Worm (Caenorhabditis elegans): Measurements from ENCODE around the gene pycr-4.

The pycr-4 gene

DNA sequence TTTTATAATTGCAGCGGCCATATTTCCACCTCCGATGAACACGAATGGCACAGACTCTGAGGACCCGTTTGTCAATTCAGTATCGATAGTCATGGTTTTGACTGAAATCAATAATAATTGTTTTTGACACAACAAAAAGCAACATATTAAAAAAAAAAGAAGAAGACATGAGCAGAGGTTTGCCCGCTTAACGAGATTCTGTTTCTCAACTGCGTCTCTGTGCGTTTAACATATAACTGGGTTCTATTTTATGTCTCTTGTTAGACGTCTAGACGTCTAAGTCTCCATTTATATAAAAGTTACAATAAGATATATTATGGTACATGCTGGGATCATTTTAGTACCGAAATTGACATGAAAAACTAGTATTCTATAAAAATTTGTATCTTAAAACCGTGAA is at the start of gene pycr-4:
Gene pycr-4 (minus strand): TSS at position 101 of the 400 bp plus-strand sequence.
- TF ChIP-seq sox-2 (GFP tag; IDR thresholded peaks at IDR 0.05) (no peak), ceh-30 (tag; optimal IDR thresholded peaks at IDR 0.05) (no peak)

DNA sequence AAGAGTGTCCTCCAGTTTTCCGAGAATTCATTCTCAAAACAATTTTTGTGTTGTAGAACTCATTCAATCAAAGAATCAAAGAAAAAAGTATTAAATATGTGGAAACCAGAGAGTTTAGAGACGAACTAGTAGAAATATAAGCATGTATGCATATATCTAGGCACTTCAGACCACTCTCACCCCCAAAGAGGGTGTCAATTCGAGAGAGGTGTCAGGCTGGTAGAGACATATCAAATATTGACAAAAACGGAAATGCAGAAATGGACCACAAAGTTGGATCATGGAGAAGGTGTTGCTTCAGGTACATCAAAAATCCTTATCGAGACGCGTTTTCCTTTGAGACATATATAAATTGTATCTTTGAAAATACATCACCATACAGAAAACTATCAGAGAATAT is 46.6 kb upstream of the pycr-4 start:
- TF ChIP-seq fkh-10 (GFP tag; optimal IDR thresholded peaks at IDR 0.05), result no peak
- no peak for TF ChIP-seq ceh-6 (GFP tag; optimal IDR thresholded peaks at IDR 0.05)
- no peak for TF ChIP-seq F13H6.1 (tag; optimal IDR thresholded peaks at IDR 0.05)
- TF ChIP-seq nfya-1 (tag; optimal IDR thresholded peaks at IDR 0.05), result no peak
- TF ChIP-seq Y22D7AL.16 (tag; optimal IDR thresholded peaks at IDR 0.05), result no peak
- no peak for TF ChIP-seq pqm-1 (tag; optimal IDR thresholded peaks at IDR 0.05)
- TF ChIP-seq ceh-19 (GFP tag; optimal IDR thresholded peaks at IDR 0.05), result no peak
- no peak for TF ChIP-seq ttx-3 (tag; optimal IDR thresholded peaks at IDR 0.05)
- TF ChIP-seq tbx-7 (tag; optimal IDR thresholded peaks at IDR 0.05), result no peak
- TF ChIP-seq ceh-18 (tag; optimal IDR thresholded peaks at IDR 0.05), result no peak
- TF ChIP-seq K09A11.1 (tag; optimal IDR thresholded peaks at IDR 0.05; ENCODE audit: insufficient read depth), result no peak
- no peak for TF ChIP-seq nhr-232 (tag; optimal IDR thresholded peaks at IDR 0.05)
- no peak for TF ChIP-seq zip-5 (tag; optimal IDR thresholded peaks at IDR 0.05)
- TF ChIP-seq mec-3 (tag; optimal IDR thresholded peaks at IDR 0.05; ENCODE audit: borderline replicate concordance), result no peak
- TF ChIP-seq ceh-34 (tag; optimal IDR thresholded peaks at IDR 0.05), result no peak

DNA sequence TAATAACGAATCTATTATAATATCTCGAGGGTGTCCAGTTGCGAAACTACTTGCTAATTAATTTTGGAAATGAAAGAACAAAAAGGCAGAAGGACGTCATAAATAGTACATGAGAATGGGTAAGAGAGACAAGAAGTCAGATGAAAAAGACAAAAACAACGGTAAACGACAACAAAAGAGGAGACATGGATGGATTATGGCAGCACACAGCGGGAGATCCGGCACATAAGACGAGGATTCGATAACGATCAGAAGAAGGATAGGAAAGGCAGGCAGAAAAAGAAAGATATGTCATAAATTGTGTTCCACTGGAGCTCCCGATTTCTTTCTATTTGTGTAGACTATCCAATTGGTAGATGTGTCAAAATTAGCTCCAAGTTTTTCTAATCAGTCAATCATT is 44.5 kb upstream of the pycr-4 start:
- no peak for TF ChIP-seq tbx-7 (tag; optimal IDR thresholded peaks at IDR 0.05)
- TF ChIP-seq ceh-2 (tag; optimal IDR thresholded peaks at IDR 0.05), result no peak
- TF ChIP-seq fkh-6 (tag; optimal IDR thresholded peaks at IDR 0.05), result no peak
- no peak for TF ChIP-seq mec-3 (tag; optimal IDR thresholded peaks at IDR 0.05; ENCODE audit: borderline replicate concordance)
- no peak for TF ChIP-seq ceh-6 (GFP tag; optimal IDR thresholded peaks at IDR 0.05)
- TF ChIP-seq unc-3 (GFP tag; conservative IDR thresholded peaks at IDR 0.05), result no peak
- no peak for TF ChIP-seq unc-3 (tag; optimal IDR thresholded peaks at IDR 0.05)
- no peak for TF ChIP-seq C38D4.7 (GFP tag; optimal IDR thresholded peaks at IDR 0.05)
- peak; percentile 58 for TF ChIP-seq ref-2 (tag; optimal IDR thresholded peaks at IDR 0.05)

DNA sequence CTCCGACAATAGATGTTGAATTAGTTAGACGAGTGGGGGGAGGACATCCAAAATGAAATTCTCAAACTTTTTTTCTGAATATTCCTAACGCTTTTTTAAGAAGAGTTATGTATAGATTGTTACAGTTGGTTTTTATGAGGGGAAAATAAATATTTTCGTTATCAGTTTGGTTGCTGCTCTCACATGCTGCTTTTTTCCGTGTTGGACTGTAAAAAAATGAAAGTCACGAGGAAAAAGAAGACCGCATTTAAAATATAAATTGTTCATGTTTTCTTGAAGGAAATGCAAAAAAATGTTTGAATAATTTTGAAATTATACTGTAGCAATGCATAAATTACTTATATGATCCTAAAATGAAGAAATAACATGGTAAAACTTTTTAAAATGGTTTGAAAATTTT is 43.7 kb upstream of the pycr-4 start:
- TF ChIP-seq pat-9 (tag; optimal IDR thresholded peaks at IDR 0.05), result no peak
- TF ChIP-seq ets-4 (tag; optimal IDR thresholded peaks at IDR 0.05), result no peak
- TF ChIP-seq Y22D7AL.16 (tag; optimal IDR thresholded peaks at IDR 0.05), result no peak
- TF ChIP-seq gmeb-2 (tag; optimal IDR thresholded peaks at IDR 0.05), result no peak
- no peak for TF ChIP-seq ztf-16 (tag; optimal IDR thresholded peaks at IDR 0.05)
- TF ChIP-seq lin-11 (tag; optimal IDR thresholded peaks at IDR 0.05), result no peak
- TF ChIP-seq ceh-22 (tag; optimal IDR thresholded peaks at IDR 0.05), result no peak
- no peak for TF ChIP-seq C38D4.7 (GFP tag; optimal IDR thresholded peaks at IDR 0.05)
- TF ChIP-seq sox-4 (tag; optimal IDR thresholded peaks at IDR 0.05), result no peak
- no peak for TF ChIP-seq ceh-34 (tag; optimal IDR thresholded peaks at IDR 0.05)
- TF ChIP-seq sdc-2 (tag; optimal IDR thresholded peaks at IDR 0.05), result no peak
- TF ChIP-seq ceh-6 (GFP tag; optimal IDR thresholded peaks at IDR 0.05), result no peak
- no peak for TF ChIP-seq npax-4 (tag; optimal IDR thresholded peaks at IDR 0.05)
- TF ChIP-seq sox-2 (GFP tag; IDR thresholded peaks at IDR 0.05), result no peak
- no peak for TF ChIP-seq odd-2 (tag; optimal IDR thresholded peaks at IDR 0.05)
- TF ChIP-seq syd-9 (tag; optimal IDR thresholded peaks at IDR 0.05), result no peak
- no peak for TF ChIP-seq mec-3 (tag; optimal IDR thresholded peaks at IDR 0.05; ENCODE audit: borderline replicate concordance)
- no peak for TF ChIP-seq elt-2 (tag; optimal IDR thresholded peaks at IDR 0.05)

DNA sequence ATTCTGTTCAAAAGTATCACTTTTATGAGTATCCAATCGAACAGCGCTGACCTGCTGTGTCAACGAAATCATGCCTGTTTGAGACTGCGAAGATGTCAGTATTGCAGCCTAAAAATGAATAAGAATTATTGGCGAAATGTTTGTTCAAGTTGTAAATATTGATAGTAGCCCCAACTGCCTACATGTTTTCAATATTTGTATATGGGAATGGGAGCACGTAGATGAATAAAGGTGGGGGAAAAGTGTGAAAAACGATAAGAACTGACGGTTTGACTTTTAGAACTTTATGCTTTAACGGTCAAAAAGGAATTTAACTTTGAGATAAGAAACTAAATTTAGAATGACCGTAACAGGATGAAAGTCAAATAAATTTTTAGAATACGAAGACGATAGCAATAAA is 43.2 kb upstream of the pycr-4 start:
- TF ChIP-seq unc-55 (GFP tag; optimal IDR thresholded peaks at IDR 0.05) (no peak), pha-4 (tag; optimal IDR thresholded peaks at IDR 0.05) (no peak), ceh-45 (GFP tag; IDR thresholded peaks at IDR 0.05) (no peak), dve-1 (tag; optimal IDR thresholded peaks at IDR 0.05) (no peak), madf-2 (tag; optimal IDR thresholded peaks at IDR 0.05) (no peak), ceh-19 (GFP tag; optimal IDR thresholded peaks at IDR 0.05) (no peak), Y22D7AL.16 (tag; optimal IDR thresholded peaks at IDR 0.05) (no peak), ama-1 (optimal IDR thresholded peaks at IDR 0.05) (no peak), odd-2 (tag; optimal IDR thresholded peaks at IDR 0.05) (no peak), fkh-6 (tag; optimal IDR thresholded peaks at IDR 0.05) (no peak), tbx-7 (tag; optimal IDR thresholded peaks at IDR 0.05) (no peak), eyg-1 (tag; optimal IDR thresholded peaks at IDR 0.05) (no peak), che-1 (tag; optimal IDR thresholded peaks at IDR 0.05) (no peak), pha-2 (tag; optimal IDR thresholded peaks at IDR 0.05) (no peak), K02D7.2 (tag; optimal IDR thresholded peaks at IDR 0.05) (no peak), mec-3 (tag; optimal IDR thresholded peaks at IDR 0.05; ENCODE audit: borderline replicate concordance) (no peak), ceh-6 (GFP tag; optimal IDR thresholded peaks at IDR 0.05) (no peak), hlh-15 (tag; optimal IDR thresholded peaks at IDR 0.05) (no peak)

Data from whole organism, late embryonic.